Fruit fly (Drosophila melanogaster) whole organism, embryonic: ENCODE results near the gene Atg5.

Experiments used
- Abd-B ChIP-seq: fragments of 200-800 bp; sonication (Bioruptor generic); optimal IDR thresholded peaks from 2 replicates; lab custom pipeline; 2018; ENCODE audit warnings: missing biosample characterization, mild to moderate bottlenecking, missing genetic modification characterization, moderate library complexity
- Ada2b ChIP-seq: fragments of 200-800 bp; sonication (Bioruptor generic); IDR thresholded peaks from 2 replicates; pipeline ENCODE4 v1.3.6; 2022; ENCODE audit warnings: missing biosample characterization, missing genetic modification characterization
- Aef1 ChIP-seq: fragments of 200-800 bp; sonication (Bioruptor generic); IDR thresholded peaks from 3 replicates; pipeline ENCODE4 v1.3.6; 2022; ENCODE audit warnings: missing biosample characterization, missing genetic modification characterization
- CG11093 ChIP-seq: fragments of 200-800 bp; sonication (Bioruptor generic); IDR thresholded peaks from 3 replicates; pipeline ENCODE4 v1.3.6; 2022; ENCODE audit warnings: missing biosample characterization, missing genetic modification characterization
- CG11398 ChIP-seq: fragments of 200-800 bp; sonication (Bioruptor generic); optimal IDR thresholded peaks from 2 replicates; lab custom pipeline; 2016; ENCODE audit warnings: missing biosample characterization, missing genetic modification characterization
- CG12299 ChIP-seq: fragments of 200-800 bp; sonication (Bioruptor generic); optimal IDR thresholded peaks from 2 replicates; lab custom pipeline; 2018; ENCODE audit warnings: missing biosample characterization, mild to moderate bottlenecking, missing genetic modification characterization
- CG13296 ChIP-seq: fragments of 200-800 bp; sonication (Bioruptor generic); optimal IDR thresholded peaks from 3 replicates; lab custom pipeline; 2018; ENCODE audit warnings: missing biosample characterization, mild to moderate bottlenecking, missing genetic modification characterization
- CG14667 ChIP-seq: fragments of 200-800 bp; sonication (Bioruptor generic); IDR thresholded peaks from 2 replicates; pipeline ENCODE4 v1.3.6; 2022; ENCODE audit warnings: missing biosample characterization, missing genetic modification characterization
- CG15011 ChIP-seq: fragments of 200-800 bp; sonication (Bioruptor generic); optimal IDR thresholded peaks from 3 replicates; lab custom pipeline; 2018; ENCODE audit warnings: missing biosample characterization, mild to moderate bottlenecking, missing genetic modification characterization
- CG15601 ChIP-seq: fragments of 200-800 bp; sonication (Bioruptor generic); optimal IDR thresholded peaks from 3 replicates; lab custom pipeline; 2019; ENCODE audit warnings: missing biosample characterization, mild to moderate bottlenecking, missing genetic modification characterization, moderate library complexity
- CG17568 ChIP-seq: fragments of 200-800 bp; sonication (Bioruptor generic); optimal IDR thresholded peaks from 2 replicates; lab custom pipeline; 2018; ENCODE audit warnings: missing biosample characterization, mild to moderate bottlenecking, missing genetic modification characterization, moderate library complexity
- CG1792 ChIP-seq: fragments of 200-800 bp; sonication (Bioruptor generic); optimal IDR thresholded peaks from 2 replicates; lab custom pipeline; 2016; ENCODE audit warnings: missing biosample characterization, missing genetic modification characterization
- CG1832 ChIP-seq: fragments of 200-800 bp; sonication (Bioruptor generic); optimal IDR thresholded peaks from 2 replicates; lab custom pipeline; 2017; ENCODE audit warnings: missing biosample characterization, mild to moderate bottlenecking, missing genetic modification characterization, inconsistent platforms
- CG18764 ChIP-seq: fragments of 200-800 bp; sonication (Bioruptor generic); optimal IDR thresholded peaks from 3 replicates; lab custom pipeline; 2016; ENCODE audit warnings: missing biosample characterization, missing genetic modification characterization
- CG2116 ChIP-seq: fragments of 200-800 bp; sonication (Bioruptor generic); optimal IDR thresholded peaks from 3 replicates; lab custom pipeline; 2018; ENCODE audit warnings: missing biosample characterization, mild to moderate bottlenecking, missing genetic modification characterization
- CG2129 ChIP-seq: fragments of 200-800 bp; sonication (Bioruptor generic); IDR thresholded peaks from 2 replicates; pipeline ENCODE4 v1.3.6; 2022; ENCODE audit warnings: missing biosample characterization, missing genetic modification characterization; ENCODE audit not compliant: partially characterized antibody
- CG32772 ChIP-seq: fragments of 200-800 bp; sonication (Bioruptor generic); IDR thresholded peaks from 2 replicates; pipeline ENCODE4 v1.3.6; 2022; ENCODE audit warnings: missing biosample characterization, missing genetic modification characterization
- CG33213 ChIP-seq: fragments of 200-800 bp; sonication (Bioruptor generic); optimal IDR thresholded peaks from 3 replicates; lab custom pipeline; 2016; ENCODE audit warnings: missing biosample characterization, missing genetic modification characterization
- CG3995 ChIP-seq: fragments of 200-800 bp; sonication (Bioruptor generic); optimal IDR thresholded peaks from 3 replicates; lab custom pipeline; 2016; ENCODE audit warnings: missing biosample characterization, missing genetic modification characterization
- CG5953 ChIP-seq: fragments of 200-800 bp; sonication (Bioruptor generic); IDR thresholded peaks from 2 replicates; pipeline ENCODE4 v1.3.6; 2022; ENCODE audit warnings: missing biosample characterization, missing genetic modification characterization
- CG6654 ChIP-seq: fragments of 200-800 bp; sonication (Bioruptor generic); optimal IDR thresholded peaks from 2 replicates; lab custom pipeline; 2017; ENCODE audit warnings: missing biosample characterization, mild to moderate bottlenecking, missing genetic modification characterization
- CG8388 ChIP-seq: fragments of 200-800 bp; sonication (Bioruptor generic); optimal IDR thresholded peaks from 2 replicates; lab custom pipeline; 2019; ENCODE audit warnings: missing biosample characterization, mild to moderate bottlenecking, missing genetic modification characterization, moderate library complexity
- Dref ChIP-seq: fragments of 200-800 bp; sonication (Bioruptor generic); IDR thresholded peaks from 2 replicates; pipeline ENCODE4 v1.3.6; 2022; ENCODE audit warnings: missing biosample characterization, missing genetic modification characterization
- ERR ChIP-seq: fragments of 200-800 bp; sonication (Bioruptor generic); optimal IDR thresholded peaks from 2 replicates; lab custom pipeline; 2016; ENCODE audit warnings: missing biosample characterization, missing genetic modification characterization
- Eip74EF ChIP-seq, 2 experiments: fragments of 200-800 bp in 1 of 2; fragments of >200 bp in 1 of 2; sonication (Bioruptor generic) in 1 of 2; optimal IDR thresholded peaks; 2 replicates each; lab custom pipeline; 2017 to 2019; ENCODE audit warnings: missing biosample characterization in 2 of 2, missing genetic modification characterization in 2 of 2, mild to moderate bottlenecking in 1 of 2, moderate library complexity in 1 of 2
- Elba2 ChIP-seq: fragments of 200-800 bp; sonication (Bioruptor generic); optimal IDR thresholded peaks from 3 replicates; lab custom pipeline; 2016; ENCODE audit warnings: missing biosample characterization, missing genetic modification characterization
- Ets97D ChIP-seq: fragments of 200-800 bp; sonication (Bioruptor generic); optimal IDR thresholded peaks from 3 replicates; lab custom pipeline; 2016; ENCODE audit warnings: missing biosample characterization, missing genetic modification characterization
- GATAe ChIP-seq: fragments of 200-800 bp; sonication (Bioruptor generic); conservative IDR thresholded peaks from 2 replicates; pipeline ENCODE4 v1.3.6; 2022; ENCODE audit warnings: missing biosample characterization, missing genetic modification characterization
- H2.0 ChIP-seq: fragments of 200-800 bp; sonication (Bioruptor generic); IDR thresholded peaks from 2 replicates; pipeline ENCODE4 v1.3.6; 2022; ENCODE audit warnings: missing biosample characterization, missing genetic modification characterization
- HLH3B ChIP-seq: fragments of 200-800 bp; sonication (Bioruptor generic); IDR thresholded peaks from 2 replicates; pipeline ENCODE4 v1.3.6; 2022; ENCODE audit warnings: missing biosample characterization, missing genetic modification characterization
- Mrtf ChIP-seq: fragments of 200-800 bp; sonication (Bioruptor generic); IDR thresholded peaks from 3 replicates; pipeline ENCODE4 v1.3.6; 2022; ENCODE audit warnings: missing biosample characterization, missing genetic modification characterization
- Opbp ChIP-seq: fragments of 200-800 bp; sonication (Bioruptor generic); IDR thresholded peaks from 3 replicates; pipeline ENCODE4 v1.3.6; 2022; ENCODE audit warnings: missing biosample characterization, missing genetic modification characterization; ENCODE audit not compliant: partially characterized antibody
- Optix ChIP-seq: fragments of 200-800 bp; sonication (Bioruptor generic); IDR thresholded peaks from 3 replicates; pipeline ENCODE4 v1.3.6; 2022; ENCODE audit warnings: missing biosample characterization, missing genetic modification characterization
- PHDP ChIP-seq: fragments of 200-800 bp; sonication (Bioruptor generic); optimal IDR thresholded peaks from 3 replicates; lab custom pipeline; 2018; ENCODE audit warnings: missing biosample characterization, mild to moderate bottlenecking, missing genetic modification characterization, moderate library complexity
- Ravus ChIP-seq: fragments of 200-800 bp; sonication (Bioruptor generic); IDR thresholded peaks from 2 replicates; pipeline ENCODE4 v1.3.6; 2022; ENCODE audit warnings: missing biosample characterization, missing genetic modification characterization
- Six4 ChIP-seq: fragments of 200-800 bp; sonication (Bioruptor generic); optimal IDR thresholded peaks from 2 replicates; lab custom pipeline; 2016; ENCODE audit warnings: missing biosample characterization, missing genetic modification characterization
- Taf1 ChIP-seq: fragments of 200-800 bp; sonication (Bioruptor generic); IDR thresholded peaks from 2 replicates; pipeline ENCODE4 v1.3.6; 2022; ENCODE audit warnings: missing biosample characterization, missing genetic modification characterization
- btn ChIP-seq: fragments of 200-800 bp; sonication (Bioruptor generic); optimal IDR thresholded peaks from 2 replicates; lab custom pipeline; 2016; ENCODE audit warnings: missing biosample characterization, missing genetic modification characterization
- caup ChIP-seq: fragments of 200-800 bp; sonication (Bioruptor generic); optimal IDR thresholded peaks from 3 replicates; lab custom pipeline; 2017; ENCODE audit warnings: missing biosample characterization, mild to moderate bottlenecking, missing genetic modification characterization, moderate library complexity; ENCODE audit not compliant: severe bottlenecking
- corto ChIP-seq: fragments of 200-800 bp; sonication (Bioruptor generic); optimal IDR thresholded peaks from 2 replicates; lab custom pipeline; 2016; ENCODE audit warnings: missing biosample characterization, mild to moderate bottlenecking, missing genetic modification characterization, moderate library complexity
- da ChIP-seq: fragments of 200-800 bp; sonication (Bioruptor generic); optimal IDR thresholded peaks from 2 replicates; lab custom pipeline; 2016; ENCODE audit warnings: missing biosample characterization, missing genetic modification characterization
- dm ChIP-seq: fragments of 200-800 bp; sonication (Bioruptor generic); optimal IDR thresholded peaks from 3 replicates; lab custom pipeline; 2016; ENCODE audit warnings: missing biosample characterization, missing genetic modification characterization
- en ChIP-seq: fragments of 200-800 bp; sonication (Bioruptor generic); optimal IDR thresholded peaks from 2 replicates; lab custom pipeline; 2016; ENCODE audit warnings: missing biosample characterization, missing genetic modification characterization
- eve ChIP-seq, 2 experiments: fragments of >200 bp; optimal IDR thresholded peaks; 2 replicates each; lab custom pipeline; 2017; ENCODE audit warnings: missing biosample characterization in 2 of 2, missing genetic modification characterization in 2 of 2
- exex ChIP-seq: fragments of 200-800 bp; sonication (Bioruptor generic); optimal IDR thresholded peaks from 4 replicates; lab custom pipeline; 2018; ENCODE audit warnings: missing biosample characterization, mild to moderate bottlenecking, missing genetic modification characterization, moderate library complexity
- kni ChIP-seq: fragments of 200-800 bp; sonication (Bioruptor generic); optimal IDR thresholded peaks from 3 replicates; lab custom pipeline; 2017; ENCODE audit warnings: mild to moderate bottlenecking, missing biosample characterization, missing genetic modification reagents, missing genetic modification characterization
- nerfin-2 ChIP-seq: fragments of 200-800 bp; sonication (Bioruptor generic); IDR thresholded peaks from 2 replicates; pipeline ENCODE4 v1.3.6; 2022; ENCODE audit warnings: missing biosample characterization, missing genetic modification characterization; ENCODE audit not compliant: partially characterized antibody
- phol ChIP-seq: fragments of 200-800 bp; sonication (Bioruptor generic); optimal IDR thresholded peaks from 3 replicates; lab custom pipeline; 2018; ENCODE audit warnings: missing biosample characterization, mild to moderate bottlenecking, missing genetic modification characterization, moderate library complexity
- wor ChIP-seq: fragments of 200-800 bp; sonication (Bioruptor generic); IDR thresholded peaks from 2 replicates; pipeline ENCODE4 v1.3.6; 2022; ENCODE audit warnings: missing biosample characterization, missing genetic modification characterization

Gene Atg5

DNA sequence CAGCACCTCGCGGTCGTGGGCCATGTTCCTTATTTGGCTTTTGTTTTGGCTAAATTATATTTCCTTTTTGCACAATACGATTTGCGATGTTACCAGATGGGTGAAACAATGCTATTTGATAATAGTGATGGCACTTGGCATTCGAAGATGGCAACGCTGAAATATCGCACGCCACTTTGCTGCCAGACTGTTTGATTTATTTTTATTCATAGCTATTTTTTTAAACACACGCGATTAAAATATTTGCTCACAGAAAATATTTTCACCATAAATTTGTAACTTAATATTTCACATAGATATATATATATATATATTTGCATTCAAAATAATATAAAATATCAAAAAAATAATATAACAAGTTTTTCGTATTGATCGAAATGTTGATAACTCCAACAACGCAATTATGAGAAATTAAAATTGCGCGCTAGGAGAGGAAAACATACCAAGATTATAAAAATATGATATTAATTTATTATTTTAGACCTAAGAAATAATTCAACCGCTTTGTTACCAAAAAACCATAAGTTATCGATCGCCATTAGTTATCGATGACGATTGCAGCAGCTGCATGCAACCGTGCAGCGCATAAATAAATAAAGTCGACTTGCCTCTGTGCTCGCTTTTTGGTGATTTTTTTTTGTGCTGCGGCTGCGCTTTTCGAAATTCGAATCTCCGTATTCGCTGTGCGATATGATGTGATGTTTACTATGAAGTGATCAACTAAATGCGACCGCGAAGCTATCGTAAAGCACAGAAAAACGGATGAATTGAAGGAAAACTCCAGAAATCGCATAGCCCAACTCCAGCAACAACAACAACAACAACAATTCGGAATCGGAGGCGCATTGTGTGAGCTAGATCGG lies at the start of gene Atg5, which contains the start of gene Dok (continued):
- TF ChIP-seq CG13296, result no peak
- TF ChIP-seq Abd-B (GFP tag; lab: Kevin White, UChicago), result peak; percentile 37
- no peak for TF ChIP-seq Optix (GFP tag; lab: Robert Waterston, UW)
- no peak for TF ChIP-seq CG11398 (GFP tag; lab: Kevin White, UChicago)
- TF ChIP-seq CG2129, result no peak
- TF ChIP-seq kni (GFP tag; lab: Kevin White, UChicago), result no peak
- no peak for TF ChIP-seq Taf1 (GFP tag; lab: Robert Waterston, UW)
- TF ChIP-seq GATAe, result 0 out of 2 replicates have a peak, but pooled peaks have one; percentile 12
- TF ChIP-seq dm, result no peak
- TF ChIP-seq Dref (GFP tag; lab: Robert Waterston, UW), result peak; percentile 67
- peak; percentile 17 for TF ChIP-seq Ets97D (GFP tag; lab: Kevin White, UChicago)
- no peak for TF ChIP-seq CG1792 (GFP tag; lab: Kevin White, UChicago)
- no peak for TF ChIP-seq CG8388
- TF ChIP-seq CG15011 (GFP tag; lab: Kevin White, UChicago), result no peak
- TF ChIP-seq Opbp (GFP tag; lab: Robert Waterston, UW), result peak; percentile 60
- no peak for TF ChIP-seq Six4 (GFP tag; lab: Kevin White, UChicago)
- TF ChIP-seq H2.0 (GFP tag; lab: Robert Waterston, UW), result no peak
- no peak for TF ChIP-seq exex (tag; lab: Kevin White, UChicago)
- no peak for TF ChIP-seq CG6654 (GFP tag; lab: Kevin White, UChicago)
- TF ChIP-seq CG14667 (GFP tag; lab: Robert Waterston, UW), result no peak
- no peak for TF ChIP-seq btn (GFP tag; lab: Kevin White, UChicago)
- TF ChIP-seq CG3995 (GFP tag; lab: Kevin White, UChicago), result no peak
- TF ChIP-seq CG17568 (GFP tag; lab: Kevin White, UChicago), result no peak
- no peak for TF ChIP-seq Ravus (GFP tag; lab: Robert Waterston, UW)
- no peak for TF ChIP-seq corto
- no peak for TF ChIP-seq ERR (GFP tag; lab: Kevin White, UChicago)
- peak; percentile 16; the same call in 1 of the 2 replicates for TF ChIP-seq nerfin-2 (GFP tag; lab: Robert Waterston, UW)
- no peak for TF ChIP-seq CG15601 (tag; lab: Kevin White, UChicago)
- TF ChIP-seq phol, result peak; percentile 57
- no peak for TF ChIP-seq Ada2b (GFP tag; lab: Robert Waterston, UW)
- peak; percentile 91 for TF ChIP-seq Elba2 (GFP tag; lab: Kevin White, UChicago)
- no peak for TF ChIP-seq caup (GFP tag; lab: Kevin White, UChicago)
- TF ChIP-seq CG2116 (GFP tag; lab: Kevin White, UChicago), result peak; percentile 97
- TF ChIP-seq Aef1 (GFP tag; lab: Robert Waterston, UW), result 0 out of 3 replicates have a peak, but pooled peaks have one; percentile 15
- no peak for TF ChIP-seq da (GFP tag; lab: Kevin White, UChicago)
- no peak for TF ChIP-seq PHDP
- peak; percentile 29 for TF ChIP-seq CG33213
- no peak for TF ChIP-seq en (GFP tag; lab: Kevin White, UChicago)
- no peak for TF ChIP-seq CG11093 (GFP tag; lab: Robert Waterston, UW)
- TF ChIP-seq eve (GFP tag; optimal IDR thresholded peaks at IDR 0.05; lab: Kevin White, UChicago), result no peak
- TF ChIP-seq Eip74EF (GFP tag; optimal IDR thresholded peaks at IDR 0.05; lab: Kevin White, UChicago), result no peak
- TF ChIP-seq CG5953, result no peak
- no peak for TF ChIP-seq CG12299 (tag; lab: Kevin White, UChicago)
- TF ChIP-seq Mrtf (GFP tag; lab: Robert Waterston, UW), result no peak
- 0 out of 2 replicates have a peak, but pooled peaks have one; percentile 16 for TF ChIP-seq CG32772 (GFP tag; lab: Robert Waterston, UW)
- no peak for TF ChIP-seq wor (GFP tag; lab: Robert Waterston, UW)
- no peak for TF ChIP-seq CG18764
- TF ChIP-seq CG1832, result no peak
- no peak for TF ChIP-seq HLH3B (GFP tag; lab: Robert Waterston, UW)
